Fruit fly (Drosophila melanogaster) whole organism, pupa: ENCODE data around the gene ara.

Experiments
- CG12605 ChIP-seq: fragments of 200-800 bp; sonication (Bioruptor generic); IDR thresholded peaks from 2 replicates; pipeline ENCODE4 v1.3.6; 2022; ENCODE audit warnings: missing biosample characterization, missing genetic modification characterization
- CG13204 ChIP-seq: fragments of 200-800 bp; sonication (Bioruptor generic); optimal IDR thresholded peaks from 2 replicates; lab custom pipeline; 2018; ENCODE audit warnings: missing biosample characterization, mild to moderate bottlenecking, missing genetic modification characterization, moderate library complexity
- CG15710 ChIP-seq: fragments of 200-800 bp; sonication (Bioruptor generic); optimal IDR thresholded peaks from 2 replicates; lab custom pipeline; 2018; ENCODE audit warnings: missing biosample characterization, mild to moderate bottlenecking, missing genetic modification characterization, moderate library complexity
- CG17806 ChIP-seq: fragments of 200-800 bp; sonication (Bioruptor generic); optimal IDR thresholded peaks from 2 replicates; lab custom pipeline; 2018; ENCODE audit warnings: missing biosample characterization, mild to moderate bottlenecking, missing genetic modification characterization, moderate library complexity
- CG34367 ChIP-seq: fragments of 200-800 bp; sonication (Bioruptor generic); optimal IDR thresholded peaks from 2 replicates; lab custom pipeline; 2018; ENCODE audit warnings: missing biosample characterization, mild to moderate bottlenecking, missing genetic modification characterization
- CG8159 ChIP-seq: fragments of 200-800 bp; sonication (Bioruptor generic); optimal IDR thresholded peaks from 3 replicates; lab custom pipeline; 2018; ENCODE audit warnings: missing biosample characterization, mild to moderate bottlenecking, missing genetic modification characterization, moderate library complexity
- CG8301 ChIP-seq: fragments of 200-800 bp; sonication (Bioruptor generic); optimal IDR thresholded peaks from 2 replicates; lab custom pipeline; 2018; ENCODE audit warnings: missing biosample characterization, mild to moderate bottlenecking, missing genetic modification characterization
- D1 ChIP-seq: fragments of 200-800 bp; sonication (Bioruptor generic); optimal IDR thresholded peaks from 2 replicates; lab custom pipeline; 2018; ENCODE audit warnings: missing biosample characterization, mild to moderate bottlenecking, missing genetic modification characterization, moderate library complexity
- EcR ChIP-seq: fragments of 200-800 bp; sonication (Bioruptor generic); optimal IDR thresholded peaks from 3 replicates; lab custom pipeline; 2019; ENCODE audit warnings: missing biosample characterization, missing genetic modification characterization, mild to moderate bottlenecking, moderate library complexity, missing genetic modification reagents
- Pif1B ChIP-seq: fragments of 200-800 bp; sonication (Bioruptor generic); optimal IDR thresholded peaks from 3 replicates; lab custom pipeline; 2016; ENCODE audit warnings: missing biosample characterization, missing genetic modification characterization
- Snoo ChIP-seq: fragments of 200-800 bp; sonication (Bioruptor generic); optimal IDR thresholded peaks from 3 replicates; lab custom pipeline; 2017; ENCODE audit warnings: missing biosample characterization, mild to moderate bottlenecking, missing genetic modification characterization, inconsistent platforms
- rn ChIP-seq: fragments of 200-800 bp; sonication (Bioruptor generic); IDR thresholded peaks from 2 replicates; pipeline ENCODE4 v1.3.6; 2022; ENCODE audit warnings: missing biosample characterization, missing genetic modification characterization

- no peak for TF ChIP-seq D1 (tag; lab: Kevin White, UChicago)
- no peak for TF ChIP-seq CG15710 (tag; lab: Kevin White, UChicago)
- no peak for TF ChIP-seq CG34367 (tag; lab: Kevin White, UChicago)
- TF ChIP-seq Snoo (tag; lab: Kevin White, UChicago) = no peak
- TF ChIP-seq CG13204 (GFP tag; lab: Kevin White, UChicago) = no peak
- no peak for TF ChIP-seq EcR (GFP tag; lab: Kevin White, UChicago)
- TF ChIP-seq CG8159 (tag; lab: Kevin White, UChicago) = no peak
- TF ChIP-seq rn (GFP tag; lab: Robert Waterston, UW) = no peak
- TF ChIP-seq Pif1B (GFP tag; lab: Kevin White, UChicago) = no peak
- TF ChIP-seq CG17806 = no peak
- TF ChIP-seq CG8301 (tag; lab: Kevin White, UChicago) = no peak
- no peak for TF ChIP-seq CG12605 (GFP tag; lab: Robert Waterston, UW)
These were observed 41.4 kb downstream of the ara start for dm6 chr3L:12621862-12622261.
